Worm (Caenorhabditis elegans) whole organism, L3 larva: ENCODE measurements around the gene Y46G5A.47.

Experiments used
- elt-3 ChIP-seq, 3 experiments: fragments of 150-350 bp in 1 of 3; sonication (generic microtip) in 2 of 3; optimal IDR thresholded peaks; 2 replicates in 2 of 3; 4 replicates in 1 of 3; lab custom pipeline; 2014 to 2017; ENCODE audit warnings: missing biosample characterization in 3 of 3, missing genetic modification characterization in 3 of 3
- fos-1 ChIP-seq: fragments of 150-350 bp; optimal IDR thresholded peaks from 2 replicates; lab custom pipeline; 2014; ENCODE audit warnings: missing biosample characterization, missing genetic modification characterization
- jun-1 ChIP-seq: fragments of 150-350 bp; optimal IDR thresholded peaks from 2 replicates; lab custom pipeline; 2014; ENCODE audit warnings: missing biosample characterization, missing genetic modification reagents, missing genetic modification characterization
- lin-39 ChIP-seq: fragments of 150-350 bp; optimal IDR thresholded peaks from 2 replicates; lab custom pipeline; 2018; ENCODE audit warnings: missing biosample characterization, missing genetic modification reagents, missing genetic modification characterization
- mdl-1 ChIP-seq: fragments of 150-350 bp; optimal IDR thresholded peaks from 2 replicates; lab custom pipeline; 2014; ENCODE audit warnings: missing biosample characterization, missing genetic modification characterization
- nhr-237 ChIP-seq: fragments of 150-350 bp; optimal IDR thresholded peaks from 2 replicates; lab custom pipeline; 2014; ENCODE audit warnings: missing biosample characterization, missing genetic modification characterization
- nhr-77 ChIP-seq: fragments of 150-350 bp; optimal IDR thresholded peaks from 2 replicates; lab custom pipeline; 2014; ENCODE audit warnings: missing biosample characterization, missing genetic modification characterization
- unc-39 ChIP-seq: sonication (generic microtip); optimal IDR thresholded peaks from 4 replicates; lab custom pipeline; 2017; ENCODE audit warnings: missing biosample characterization, missing genetic modification characterization
- ztf-4 ChIP-seq: fragments of 150-350 bp; optimal IDR thresholded peaks from 2 replicates; lab custom pipeline; 2014; ENCODE audit warnings: missing biosample characterization, missing genetic modification characterization

DNA sequence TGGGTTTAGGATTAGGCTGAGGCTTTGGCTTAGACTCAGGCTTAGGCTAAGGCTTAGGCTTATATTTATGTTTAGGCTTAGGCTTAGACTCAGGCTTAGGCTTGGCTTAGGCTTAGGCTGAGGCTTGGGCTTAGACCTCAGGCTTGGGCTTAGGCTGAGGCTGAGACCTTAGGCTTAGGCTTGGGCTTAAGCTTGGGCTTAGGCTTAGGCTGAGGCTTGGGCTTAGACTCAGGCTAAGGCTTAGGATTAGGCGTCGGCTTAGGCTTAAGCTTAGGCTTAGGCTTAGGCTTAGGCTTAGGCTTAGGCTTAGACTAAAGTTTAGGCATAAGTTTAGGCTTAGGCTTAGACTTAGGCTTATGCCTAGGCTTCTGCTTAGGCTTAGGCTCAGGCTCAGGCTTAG lies 19.4 kb upstream of the Y46G5A.47 start:
- TF ChIP-seq lin-39 (tag; lab: Kevin White, UChicago) (no peak), unc-39 (no peak), nhr-77 (tag; lab: Kevin White, UChicago) (no peak), nhr-237 (no peak), elt-3 (tag; optimal IDR thresholded peaks at IDR 0.05; lab: Kevin White, UChicago) (no peak), fos-1 (tag; lab: Kevin White, UChicago) (no peak), mdl-1 (no peak), jun-1 (no peak), ztf-4 (no peak)
